Comparison of ENCODE assay signal across 3 fruit fly cellular contexts in the genomic region with DNA sequence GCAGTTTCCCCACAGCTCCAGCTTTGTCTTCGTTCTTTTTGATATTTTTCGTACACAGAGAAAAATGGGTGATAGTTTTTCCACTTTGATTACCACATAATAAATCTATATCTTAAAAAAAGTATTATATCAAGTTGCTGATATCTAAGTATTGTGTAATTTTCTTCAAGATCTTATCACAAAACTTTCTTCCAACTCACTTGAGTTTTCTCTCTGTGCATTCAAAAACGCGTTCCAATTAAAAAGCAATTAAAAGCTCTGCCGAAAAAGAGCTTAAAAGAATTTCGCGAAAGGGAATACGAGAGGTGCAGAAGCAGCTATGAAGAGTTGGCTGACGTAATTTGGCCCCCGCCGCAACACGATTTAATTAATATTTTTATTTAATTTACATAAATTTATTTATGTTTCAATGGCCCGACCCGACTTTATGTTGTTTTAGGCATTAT.
TF ChIP-seq lines count a peak whose summit lies in the region.

No protein-coding gene starts in this region.

TF ChIP-seq in whole organism, embryonic, 481 proteins besides CTCF, POLR2A, EP300 and RAD21 (continued from another document and continues in another):
- TF ChIP-seq wdn (GFP tag; IDR thresholded peaks at IDR 0.05; lab: Robert Waterston, UW) (peak; percentile 37; the same call in 1 of the 2 replicates), Xbp1 (GFP tag; optimal IDR thresholded peaks at IDR 0.05; lab: Kevin White, UChicago) (peak; percentile 38), Opbp (GFP tag; IDR thresholded peaks at IDR 0.05; lab: Robert Waterston, UW; ENCODE audit: partially characterized antibody) (no peak), CG18262 (tag; optimal IDR thresholded peaks at IDR 0.05; lab: Kevin White, UChicago) (peak; percentile 40), BtbVII (GFP tag; optimal IDR thresholded peaks at IDR 0.05; lab: Kevin White, UChicago) (peak; percentile 1), org-1 (GFP tag; optimal IDR thresholded peaks at IDR 0.05; lab: Kevin White, UChicago) (no peak), kni (GFP tag; optimal IDR thresholded peaks at IDR 0.05; lab: Kevin White, UChicago) (no peak), ems (GFP tag; optimal IDR thresholded peaks at IDR 0.05; lab: Kevin White, UChicago) (peak; percentile 22), ind (GFP tag; optimal IDR thresholded peaks at IDR 0.05; lab: Kevin White, UChicago) (peak; percentile 46), toy (GFP tag; IDR thresholded peaks at IDR 0.05; lab: Robert Waterston, UW) (no peak), CG11560 (tag; IDR thresholded peaks at IDR 0.05; lab: Robert Waterston, UW) (no peak), chif (GFP tag; optimal IDR thresholded peaks at IDR 0.05; lab: Kevin White, UChicago) (no peak), fd96Cb (tag; optimal IDR thresholded peaks at IDR 0.05; lab: Kevin White, UChicago) (peak; percentile 33), HLH3B (GFP tag; IDR thresholded peaks at IDR 0.05; lab: Robert Waterston, UW) (peak; percentile 58), CG14014 (GFP tag; IDR thresholded peaks at IDR 0.05; lab: Robert Waterston, UW) (peak; percentile 32; the same call in 1 of the 2 replicates), kay (GFP tag; optimal IDR thresholded peaks at IDR 0.05; lab: Kevin White, UChicago) (no peak), fd102C (GFP tag; optimal IDR thresholded peaks at IDR 0.05; lab: Kevin White, UChicago) (no peak), Kr (GFP tag; optimal IDR thresholded peaks at IDR 0.05; lab: Kevin White, UChicago) (no peak), CG1024 (GFP tag; IDR thresholded peaks at IDR 0.05; lab: Robert Waterston, UW) (peak; percentile 20; the same call in 1 of the 2 replicates), hkb (optimal IDR thresholded peaks at IDR 0.05; lab: Kevin White, UChicago) (no peak), hkb (GFP tag; IDR thresholded peaks at IDR 0.05; lab: Robert Waterston, UW) (peak; percentile 68), vvl (GFP tag; IDR thresholded peaks at IDR 0.05; lab: Robert Waterston, UW) (peak; percentile 73), CG13424 (tag; optimal IDR thresholded peaks at IDR 0.05; lab: Kevin White, UChicago) (peak; percentile 61), CG13775 (GFP tag; optimal IDR thresholded peaks at IDR 0.05; lab: Kevin White, UChicago) (peak; percentile 37), CG2889 (GFP tag; IDR thresholded peaks at IDR 0.05; lab: Robert Waterston, UW) (no peak), az2 (GFP tag; optimal IDR thresholded peaks at IDR 0.05; lab: Kevin White, UChicago) (no peak), Adf1 (GFP tag; IDR thresholded peaks at IDR 0.05; lab: Robert Waterston, UW) (peak; percentile 22; the same call in 1 of the 2 replicates), Neu2 (GFP tag; optimal IDR thresholded peaks at IDR 0.05; lab: Kevin White, UChicago; ENCODE audit: borderline replicate concordance) (no peak), CG18011 (GFP tag; optimal IDR thresholded peaks at IDR 0.05; lab: Kevin White, UChicago) (no peak), CG15269 (tag; optimal IDR thresholded peaks at IDR 0.05; lab: Kevin White, UChicago) (peak; percentile 66), CG13296 (GFP tag; optimal IDR thresholded peaks at IDR 0.05; lab: Kevin White, UChicago) (peak; percentile 60), Nf-YA (GFP tag; IDR thresholded peaks at IDR 0.05; lab: Robert Waterston, UW) (no peak), slbo (GFP tag; IDR thresholded peaks at IDR 0.05; lab: Robert Waterston, UW) (peak; percentile 65), gcm2 (GFP tag; optimal IDR thresholded peaks at IDR 0.05; lab: Kevin White, UChicago) (no peak), Six4 (GFP tag; optimal IDR thresholded peaks at IDR 0.05; lab: Kevin White, UChicago) (no peak), CG8765 (GFP tag; IDR thresholded peaks at IDR 0.05; lab: Robert Waterston, UW) (no peak), CG9797 (GFP tag; optimal IDR thresholded peaks at IDR 0.05; lab: Kevin White, UChicago) (no peak), MBD-R2 (GFP tag; IDR thresholded peaks at IDR 0.05; lab: Robert Waterston, UW) (peak; percentile 17; the same call in 1 of the 2 replicates), CG9727 (GFP tag; optimal IDR thresholded peaks at IDR 0.05; lab: Kevin White, UChicago) (peak; percentile 18), ranshi (GFP tag; IDR thresholded peaks at IDR 0.05; lab: Robert Waterston, UW) (peak; percentile 42), CG9817 (tag; optimal IDR thresholded peaks at IDR 0.05; lab: Kevin White, UChicago) (peak; percentile 33), twi (tag; optimal IDR thresholded peaks at IDR 0.05; lab: Kevin White, UChicago) (no peak)

TF ChIP-seq in whole organism, prepupa, 60 proteins besides CTCF, POLR2A, EP300 and RAD21 (continued from another document):
- TF ChIP-seq Hr38 (GFP tag; optimal IDR thresholded peaks at IDR 0.05; lab: Kevin White, UChicago) (no peak), CG1621 (tag; optimal IDR thresholded peaks at IDR 0.05; lab: Kevin White, UChicago) (no peak), CG8119 (GFP tag; IDR thresholded peaks at IDR 0.05; lab: Robert Waterston, UW) (peak; percentile 40; the same call in 1 of the 3 replicates), Hr39 (GFP tag; optimal IDR thresholded peaks at IDR 0.05; lab: Kevin White, UChicago) (peak; percentile 50), CG11294 (GFP tag; IDR thresholded peaks at IDR 0.05; lab: Robert Waterston, UW) (no peak), Eip78C (GFP tag; lab: Kevin White, UChicago) (peak; percentile 83), lz (GFP tag; optimal IDR thresholded peaks at IDR 0.05; lab: Kevin White, UChicago) (peak; percentile 56), ss (GFP tag; optimal IDR thresholded peaks at IDR 0.05; lab: Kevin White, UChicago) (no peak), Sox102F (GFP tag; optimal IDR thresholded peaks at IDR 0.05; lab: Kevin White, UChicago) (peak; percentile 72), CG7368 (GFP tag; optimal IDR thresholded peaks at IDR 0.05; lab: Kevin White, UChicago) (peak; percentile 46), eg (GFP tag; IDR thresholded peaks at IDR 0.05; lab: Robert Waterston, UW) (peak; percentile 43; the same call in 1 of the 3 replicates), CG11902 (GFP tag; optimal IDR thresholded peaks at IDR 0.05; lab: Kevin White, UChicago) (no peak), CG16779 (tag; optimal IDR thresholded peaks at IDR 0.05; lab: Kevin White, UChicago) (no peak), CG10631 (GFP tag; optimal IDR thresholded peaks at IDR 0.05; lab: Kevin White, UChicago) (no peak), CG8632 (GFP tag; optimal IDR thresholded peaks at IDR 0.05; lab: Kevin White, UChicago) (peak; percentile 44), Eip75B (GFP tag; optimal IDR thresholded peaks at IDR 0.05; lab: Kevin White, UChicago) (peak; percentile 27), achi (GFP tag; optimal IDR thresholded peaks at IDR 0.05; lab: Kevin White, UChicago) (peak; percentile 48), acj6 (GFP tag; optimal IDR thresholded peaks at IDR 0.05; lab: Kevin White, UChicago) (no peak), CG34406 (GFP tag; optimal IDR thresholded peaks at IDR 0.05; lab: Kevin White, UChicago) (peak; percentile 70), net (GFP tag; optimal IDR thresholded peaks at IDR 0.05; lab: Kevin White, UChicago) (peak; percentile 20), svp (GFP tag; lab: Kevin White, UChicago) (peak; percentile 87), CG6792 (GFP tag; optimal IDR thresholded peaks at IDR 0.05; lab: Kevin White, UChicago) (peak; percentile 56), vri (GFP tag; optimal IDR thresholded peaks at IDR 0.05; lab: Kevin White, UChicago) (peak; percentile 42), dac (GFP tag; optimal IDR thresholded peaks at IDR 0.05; lab: Kevin White, UChicago) (no peak), Smox (GFP tag; optimal IDR thresholded peaks at IDR 0.05; lab: Kevin White, UChicago) (peak; percentile 70), Ets96B (tag; optimal IDR thresholded peaks at IDR 0.05; lab: Kevin White, UChicago) (no peak), fd85E (GFP tag; optimal IDR thresholded peaks at IDR 0.05; lab: Kevin White, UChicago) (no peak), cyc (GFP tag; optimal IDR thresholded peaks at IDR 0.05; lab: Kevin White, UChicago) (peak; percentile 60), CG32006 (GFP tag; optimal IDR thresholded peaks at IDR 0.05; lab: Kevin White, UChicago) (no peak), CG11762 (GFP tag; optimal IDR thresholded peaks at IDR 0.05; lab: Kevin White, UChicago; ENCODE audit: insufficient read depth) (no peak), OdsH (GFP tag; optimal IDR thresholded peaks at IDR 0.05; lab: Kevin White, UChicago) (no peak), CG15336 (GFP tag; IDR thresholded peaks at IDR 0.05; lab: Robert Waterston, UW) (peak; percentile 38; the same call in 1 of the 2 replicates), CG8319 (GFP tag; optimal IDR thresholded peaks at IDR 0.05; lab: Kevin White, UChicago) (peak; percentile 16), fd59A (GFP tag; optimal IDR thresholded peaks at IDR 0.05; lab: Kevin White, UChicago) (no peak), Eip93F (GFP tag; optimal IDR thresholded peaks at IDR 0.05; lab: Kevin White, UChicago) (peak; percentile 37), CG6854 (GFP tag; optimal IDR thresholded peaks at IDR 0.05; lab: Kevin White, UChicago) (no peak), spab (GFP tag; optimal IDR thresholded peaks at IDR 0.05; lab: Kevin White, UChicago) (no peak), Hr4 (GFP tag; optimal IDR thresholded peaks at IDR 0.05; lab: Kevin White, UChicago) (no peak), CG3032 (tag; optimal IDR thresholded peaks at IDR 0.05; lab: Kevin White, UChicago) (no peak), salr (GFP tag; optimal IDR thresholded peaks at IDR 0.05; lab: Kevin White, UChicago) (no peak), CG9139 (GFP tag; optimal IDR thresholded peaks at IDR 0.05; lab: Kevin White, UChicago) (no peak)
TF ChIP-seq in whole organism, prepupa: peak in this region for 28.

TF ChIP-seq in whole organism, wandering third instar larva, 38 proteins besides CTCF, POLR2A, EP300 and RAD21 (continued from another document):
- TF ChIP-seq CG9705 (GFP tag; optimal IDR thresholded peaks at IDR 0.05; lab: Kevin White, UChicago) = peak; percentile 30
